Worm (Caenorhabditis elegans) whole organism, L3 larva: ENCODE measurements around the gene Y5H2B.3.
A peak's percentile ranks its signal among the peaks of the same experiment; 100 is the strongest.

ENCODE experiments used
- R02D3.7 ChIP-seq: fragments of 150-350 bp; optimal IDR thresholded peaks from 2 replicates; lab custom pipeline; 2014; ENCODE audit warnings: missing biosample characterization, missing genetic modification characterization
- ZK546.5 ChIP-seq: sonication (generic microtip); optimal IDR thresholded peaks from 2 replicates; lab custom pipeline; 2017; ENCODE audit warnings: missing biosample characterization, missing genetic modification characterization
- aly-2 ChIP-seq: fragments of 150-350 bp; optimal IDR thresholded peaks from 2 replicates; lab custom pipeline; 2014; ENCODE audit warnings: missing biosample characterization, missing genetic modification characterization
- ama-1 ChIP-seq: fragments of 150-350 bp; optimal IDR thresholded peaks from 2 replicates; lab custom pipeline; 2018
- ceh-16 ChIP-seq: sonication (generic microtip); optimal IDR thresholded peaks from 2 replicates; lab custom pipeline; 2017; ENCODE audit warnings: missing biosample characterization, missing genetic modification characterization
- ceh-28 ChIP-seq: fragments of 150-350 bp; optimal IDR thresholded peaks from 2 replicates; lab custom pipeline; 2014; ENCODE audit warnings: missing biosample characterization, missing genetic modification reagents, missing genetic modification characterization
- ceh-82 ChIP-seq: fragments of 150-350 bp; optimal IDR thresholded peaks from 2 replicates; lab custom pipeline; 2014; ENCODE audit warnings: missing biosample characterization, missing genetic modification characterization
- ceh-9 ChIP-seq: sonication (generic microtip); optimal IDR thresholded peaks from 2 replicates; lab custom pipeline; 2018; ENCODE audit warnings: missing biosample characterization, missing genetic modification characterization
- daf-12 ChIP-seq: fragments of 150-350 bp; optimal IDR thresholded peaks from 2 replicates; lab custom pipeline; 2014; ENCODE audit warnings: missing biosample characterization, missing genetic modification reagents, missing genetic modification characterization
- egl-27 ChIP-seq: sonication (generic microtip); optimal IDR thresholded peaks from 4 replicates; lab custom pipeline; 2017; ENCODE audit warnings: missing biosample characterization, missing genetic modification reagents, missing genetic modification characterization
- egl-5 ChIP-seq: fragments of 150-350 bp; optimal IDR thresholded peaks from 2 replicates; lab custom pipeline; 2017; ENCODE audit warnings: missing biosample characterization, missing genetic modification reagents, missing genetic modification characterization, inconsistent platforms
- elt-1 ChIP-seq: fragments of 150-350 bp; optimal IDR thresholded peaks from 2 replicates; lab custom pipeline; 2014; ENCODE audit warnings: missing biosample characterization, missing genetic modification characterization
- elt-2 ChIP-seq: sonication (generic microtip); optimal IDR thresholded peaks from 2 replicates; lab custom pipeline; 2016; ENCODE audit warnings: missing genetic modification reagents, mild to moderate bottlenecking, missing genetic modification characterization, missing compliant biosample characterization
- fkh-10 ChIP-seq: sonication (generic microtip); optimal IDR thresholded peaks from 2 replicates; lab custom pipeline; 2017; ENCODE audit warnings: missing biosample characterization, missing genetic modification reagents, missing genetic modification characterization
- fkh-2 ChIP-seq: fragments of 150-350 bp; optimal IDR thresholded peaks from 2 replicates; lab custom pipeline; 2014; ENCODE audit warnings: missing biosample characterization, missing genetic modification reagents, missing genetic modification characterization
- hmg-11 ChIP-seq: sonication (generic microtip); optimal IDR thresholded peaks from 2 replicates; lab custom pipeline; 2016; ENCODE audit warnings: missing genetic modification characterization, missing compliant biosample characterization
- jun-1 ChIP-seq: fragments of 150-350 bp; optimal IDR thresholded peaks from 2 replicates; lab custom pipeline; 2014; ENCODE audit warnings: missing biosample characterization, missing genetic modification reagents, missing genetic modification characterization
- lin-15B ChIP-seq: fragments of 150-350 bp; optimal IDR thresholded peaks from 2 replicates; lab custom pipeline; 2014; ENCODE audit warnings: missing biosample characterization, missing genetic modification characterization
- lin-39 ChIP-seq: fragments of 150-350 bp; optimal IDR thresholded peaks from 2 replicates; lab custom pipeline; 2018; ENCODE audit warnings: missing biosample characterization, missing genetic modification reagents, missing genetic modification characterization
- lsy-12 ChIP-seq: sonication (generic microtip); optimal IDR thresholded peaks from 2 replicates; lab custom pipeline; 2016; ENCODE audit warnings: mild to moderate bottlenecking, missing genetic modification characterization, missing compliant biosample characterization
- mdl-1 ChIP-seq: fragments of 150-350 bp; optimal IDR thresholded peaks from 2 replicates; lab custom pipeline; 2014; ENCODE audit warnings: missing biosample characterization, missing genetic modification characterization
- mml-1 ChIP-seq: fragments of 150-350 bp; sonication (generic microtip); optimal IDR thresholded peaks from 3 replicates; lab custom pipeline; 2014; ENCODE audit warnings: missing biosample characterization, missing genetic modification characterization
- nfya-1 ChIP-seq: sonication (generic microtip); optimal IDR thresholded peaks from 2 replicates; lab custom pipeline; 2017; ENCODE audit warnings: missing genetic modification characterization, mild to moderate bottlenecking, missing compliant biosample characterization, antibody characterized with exemption, moderate library complexity; ENCODE audit not compliant: insufficient read depth
- nhr-11 ChIP-seq: fragments of 150-350 bp; optimal IDR thresholded peaks from 2 replicates; lab custom pipeline; 2014; ENCODE audit warnings: missing biosample characterization, missing genetic modification characterization
- nhr-12 ChIP-seq: fragments of 150-350 bp; optimal IDR thresholded peaks from 2 replicates; lab custom pipeline; 2014; ENCODE audit warnings: missing biosample characterization, missing genetic modification characterization
- nhr-23 ChIP-seq: fragments of 150-350 bp; optimal IDR thresholded peaks from 2 replicates; lab custom pipeline; 2014; ENCODE audit warnings: missing biosample characterization, missing genetic modification reagents, missing genetic modification characterization
- nhr-237 ChIP-seq: fragments of 150-350 bp; optimal IDR thresholded peaks from 2 replicates; lab custom pipeline; 2014; ENCODE audit warnings: missing biosample characterization, missing genetic modification characterization
- nhr-25 ChIP-seq: sonication (generic microtip); optimal IDR thresholded peaks from 2 replicates; lab custom pipeline; 2017; ENCODE audit warnings: missing biosample characterization, missing genetic modification characterization
- nhr-28 ChIP-seq: fragments of 150-350 bp; optimal IDR thresholded peaks from 2 replicates; lab custom pipeline; 2014; ENCODE audit warnings: missing biosample characterization, missing genetic modification characterization
- nhr-43 ChIP-seq: sonication (generic microtip); optimal IDR thresholded peaks from 2 replicates; lab custom pipeline; 2016; ENCODE audit warnings: mild to moderate bottlenecking, missing genetic modification characterization, missing compliant biosample characterization; ENCODE audit not compliant: poor library complexity, severe bottlenecking
- nhr-67 ChIP-seq: fragments of 150-350 bp; optimal IDR thresholded peaks from 2 replicates; lab custom pipeline; 2014; ENCODE audit warnings: missing biosample characterization, missing genetic modification characterization
- nhr-76 ChIP-seq: fragments of 150-350 bp; sonication (generic microtip); optimal IDR thresholded peaks from 5 replicates; lab custom pipeline; 2014; ENCODE audit warnings: missing biosample characterization, missing genetic modification characterization
- nhr-77 ChIP-seq: fragments of 150-350 bp; optimal IDR thresholded peaks from 2 replicates; lab custom pipeline; 2014; ENCODE audit warnings: missing biosample characterization, missing genetic modification characterization
- pha-4 ChIP-seq: fragments of 150-350 bp; optimal IDR thresholded peaks from 2 replicates; lab custom pipeline; 2014; ENCODE audit warnings: missing biosample characterization, missing genetic modification reagents, missing genetic modification characterization
- pqm-1 ChIP-seq: fragments of 150-350 bp; optimal IDR thresholded peaks from 2 replicates; lab custom pipeline; 2017; ENCODE audit warnings: missing biosample characterization, missing genetic modification characterization, inconsistent platforms
- sea-2 ChIP-seq: fragments of 150-350 bp; sonication (generic microtip); optimal IDR thresholded peaks from 4 replicates; lab custom pipeline; 2014; ENCODE audit warnings: missing biosample characterization, missing genetic modification reagents, missing genetic modification characterization
- skn-1 ChIP-seq: fragments of 150-350 bp; optimal IDR thresholded peaks from 2 replicates; lab custom pipeline; 2014; ENCODE audit warnings: missing biosample characterization, missing genetic modification characterization
- tbx-2 ChIP-seq: sonication (generic microtip); optimal IDR thresholded peaks from 2 replicates; lab custom pipeline; 2016; ENCODE audit warnings: mild to moderate bottlenecking, missing genetic modification characterization, missing compliant biosample characterization
- unc-39 ChIP-seq: sonication (generic microtip); optimal IDR thresholded peaks from 4 replicates; lab custom pipeline; 2017; ENCODE audit warnings: missing biosample characterization, missing genetic modification characterization
- unc-62 ChIP-seq: fragments of 150-350 bp; sonication (generic microtip); optimal IDR thresholded peaks from 4 replicates; lab custom pipeline; 2014; ENCODE audit warnings: missing biosample characterization, missing genetic modification reagents, missing genetic modification characterization
- zag-1 ChIP-seq: fragments of 150-350 bp; optimal IDR thresholded peaks from 2 replicates; lab custom pipeline; 2014; ENCODE audit warnings: missing biosample characterization, missing genetic modification characterization
- ztf-4 ChIP-seq: fragments of 150-350 bp; optimal IDR thresholded peaks from 2 replicates; lab custom pipeline; 2014; ENCODE audit warnings: missing biosample characterization, missing genetic modification characterization

Y5H2B.3 gene

ce11 chrV:2183162-2183561 lies 4.9 kb upstream of the Y5H2B.3 start, which contains the start of gene cyp-33C2:
TSS of gene cyp-33C2 (plus strand) at chrV:2183488.
- TF ChIP-seq ZK546.5 (tag; lab: Kevin White, UChicago): no peak
- TF ChIP-seq nhr-67 (tag; lab: Kevin White, UChicago): no peak
- no peak for TF ChIP-seq ceh-16 (tag; lab: Kevin White, UChicago)
- TF ChIP-seq nhr-76 (tag; lab: Kevin White, UChicago): no peak
- no peak for TF ChIP-seq ztf-4 (tag; lab: Kevin White, UChicago)
- no peak for TF ChIP-seq egl-27 (tag; lab: Kevin White, UChicago)
- no peak for TF ChIP-seq ceh-9
- TF ChIP-seq ceh-28 (tag; lab: Kevin White, UChicago): no peak
- no peak for TF ChIP-seq tbx-2 (tag; lab: Kevin White, UChicago)
- TF ChIP-seq nhr-11 (tag; lab: Kevin White, UChicago): no peak
- no peak for TF ChIP-seq egl-5 (tag; lab: Kevin White, UChicago)
- TF ChIP-seq nhr-43 (tag; lab: Kevin White, UChicago): no peak
- TF ChIP-seq lin-15B (tag; lab: Kevin White, UChicago): no peak
- TF ChIP-seq ama-1 (lab: Kevin White, UChicago): no peak
- no peak for TF ChIP-seq nhr-25 (tag; lab: Kevin White, UChicago)
- TF ChIP-seq, all 47 proteins: peak for 0

DNA sequence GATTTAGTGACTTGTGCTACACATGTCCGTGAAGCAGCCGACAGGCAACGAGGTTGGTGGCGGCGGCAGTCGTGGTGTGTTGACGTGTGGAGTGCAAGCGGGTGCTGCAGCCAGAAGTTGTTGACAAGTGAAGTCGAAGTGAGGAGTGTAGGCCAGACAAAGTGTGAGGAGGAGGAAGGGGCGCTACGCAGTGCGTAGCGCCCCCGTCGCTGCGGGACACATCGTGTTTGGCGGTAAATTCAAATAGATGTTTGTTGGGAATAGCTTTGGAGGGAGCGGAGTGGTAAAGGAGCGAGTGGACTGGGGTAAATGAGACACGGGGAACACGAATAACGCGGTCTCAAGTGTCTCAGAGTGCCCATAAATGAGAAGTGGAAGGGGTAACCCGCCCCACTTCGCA lies 2.6 kb upstream of the Y5H2B.3 start:
- TF ChIP-seq pha-4 (tag; lab: Kevin White, UChicago) (no peak), zag-1 (tag; lab: Kevin White, UChicago) (no peak), nhr-28 (tag; lab: Kevin White, UChicago) (no peak), aly-2 (tag; lab: Kevin White, UChicago) (no peak), pqm-1 (tag; lab: Kevin White, UChicago) (no peak), elt-2 (tag; lab: Kevin White, UChicago) (no peak), ceh-16 (tag; lab: Kevin White, UChicago) (no peak), nhr-25 (tag; lab: Kevin White, UChicago) (no peak), jun-1 (tag; lab: Kevin White, UChicago) (no peak), nhr-12 (tag; lab: Kevin White, UChicago) (no peak), skn-1 (tag; lab: Kevin White, UChicago) (no peak), unc-62 (no peak), mdl-1 (no peak), hmg-11 (tag; lab: Kevin White, UChicago) (no peak)

- TF ChIP-seq nhr-12 (tag; lab: Kevin White, UChicago) (no peak), lin-15B (tag; lab: Kevin White, UChicago) (no peak), elt-1 (tag; lab: Kevin White, UChicago) (no peak), ceh-28 (tag; lab: Kevin White, UChicago) (no peak), nhr-237 (tag; lab: Kevin White, UChicago) (no peak), unc-62 (no peak), ceh-82 (no peak), unc-39 (no peak), nhr-67 (tag; lab: Kevin White, UChicago) (no peak), tbx-2 (tag; lab: Kevin White, UChicago) (no peak), nhr-76 (tag; lab: Kevin White, UChicago) (no peak), nhr-28 (tag; lab: Kevin White, UChicago) (no peak), nhr-77 (tag; lab: Kevin White, UChicago) (no peak)
Measured at ce11 chrV:2190383-2190782, 2.3 kb downstream of the Y5H2B.3 start.

ce11 chrV:2191122-2191521 lies 3.0 kb downstream of the Y5H2B.3 start, which contains the start of gene srbc-42:
TSS of gene srbc-42 (minus strand) at chrV:2191222.
- no peak for TF ChIP-seq elt-1 (tag; lab: Kevin White, UChicago)
- no peak for TF ChIP-seq ama-1 (lab: Kevin White, UChicago)
- TF ChIP-seq nhr-23: no peak
- TF ChIP-seq zag-1 (tag; lab: Kevin White, UChicago): no peak
- TF ChIP-seq nhr-67 (tag; lab: Kevin White, UChicago): no peak
- no peak for TF ChIP-seq lin-39 (tag; lab: Kevin White, UChicago)
- no peak for TF ChIP-seq daf-12 (tag; lab: Kevin White, UChicago)
- TF ChIP-seq nhr-25 (tag; lab: Kevin White, UChicago): no peak
- TF ChIP-seq, all 47 proteins: peak for 0

DNA sequence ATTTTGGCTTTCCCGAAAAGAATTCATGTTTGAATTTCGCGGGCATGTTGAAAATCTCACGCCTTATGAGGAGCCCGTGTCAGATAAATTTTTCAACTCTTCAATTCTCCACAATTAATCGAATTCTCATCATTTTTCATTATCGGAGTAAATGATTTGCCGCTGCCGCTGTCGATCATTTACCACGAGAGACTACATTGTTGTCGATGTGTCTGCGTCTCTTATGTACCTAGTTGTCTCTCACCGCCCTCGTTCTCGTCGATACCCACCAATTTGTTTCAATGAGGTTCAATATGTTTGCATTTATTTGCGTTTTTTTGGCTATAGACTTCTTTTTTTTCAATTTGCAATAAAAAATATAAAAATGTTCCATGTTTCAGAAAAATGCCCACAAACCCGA lies 4.0 kb downstream of the Y5H2B.3 start, which contains the start of gene nhr-13:
Gene nhr-13 (plus strand): TSS at position 369 of the 400 bp plus-strand sequence.
- TF ChIP-seq nhr-76 (tag; lab: Kevin White, UChicago): no peak
- no peak for TF ChIP-seq fkh-10 (GFP tag; lab: Kevin White, UChicago)
- no peak for TF ChIP-seq ama-1 (lab: Kevin White, UChicago)
- TF ChIP-seq elt-2 (tag; lab: Kevin White, UChicago): peak; percentile 42
- TF ChIP-seq egl-5 (tag; lab: Kevin White, UChicago): no peak
- no peak for TF ChIP-seq fkh-2 (tag; lab: Kevin White, UChicago)
- no peak for TF ChIP-seq ceh-9
- TF ChIP-seq ZK546.5 (tag; lab: Kevin White, UChicago): no peak
- no peak for TF ChIP-seq elt-1 (tag; lab: Kevin White, UChicago)
- no peak for TF ChIP-seq nhr-77 (tag; lab: Kevin White, UChicago)
- no peak for TF ChIP-seq daf-12 (tag; lab: Kevin White, UChicago)
- TF ChIP-seq nfya-1 (tag; lab: Kevin White, UChicago): peak; percentile 4
- no peak for TF ChIP-seq mml-1 (tag; lab: Kevin White, UChicago)
- peak; percentile 30 for TF ChIP-seq hmg-11 (tag; lab: Kevin White, UChicago)
- TF ChIP-seq jun-1 (tag; lab: Kevin White, UChicago): no peak
- TF ChIP-seq nhr-28 (tag; lab: Kevin White, UChicago): no peak
- TF ChIP-seq aly-2 (tag; lab: Kevin White, UChicago): no peak
- TF ChIP-seq sea-2 (GFP tag; lab: Kevin White, UChicago): no peak
- TF ChIP-seq R02D3.7 (tag; lab: Kevin White, UChicago): no peak
- TF ChIP-seq nhr-12 (tag; lab: Kevin White, UChicago): no peak
- no peak for TF ChIP-seq lin-15B (tag; lab: Kevin White, UChicago)
- TF ChIP-seq lsy-12 (tag; lab: Kevin White, UChicago): no peak
- TF ChIP-seq egl-27 (tag; lab: Kevin White, UChicago): no peak
